Worm (Caenorhabditis elegans) whole organism, L4 larva: ENCODE measurements around the gene ugt-41.

ENCODE experiments used
- F26F4.8 ChIP-seq: fragments of 200-800 bp; sonication (Bioruptor generic); conservative IDR thresholded peaks from 2 replicates; pipeline ENCODE4 v1.3.6; 2022; ENCODE audit warnings: missing genetic modification characterization, missing compliant biosample characterization
- F49E8.2 ChIP-seq: sonication (generic microtip); optimal IDR thresholded peaks from 2 replicates; lab custom pipeline; 2016; ENCODE audit warnings: missing compliant biosample characterization, mild to moderate bottlenecking, missing genetic modification characterization, borderline replicate concordance
- R02D3.7 ChIP-seq: fragments of 150-350 bp; sonication (generic microtip); optimal IDR thresholded peaks from 3 replicates; lab custom pipeline; 2014; ENCODE audit warnings: missing biosample characterization, missing genetic modification characterization
- T20F7.1 ChIP-seq: fragments of 200-800 bp; sonication (Bioruptor generic); optimal IDR thresholded peaks from 2 replicates; lab custom pipeline; 2018; ENCODE audit warnings: mild to moderate bottlenecking, missing genetic modification characterization, missing compliant biosample characterization
- Y48G9A.11 ChIP-seq: fragments of 200-800 bp; sonication (Bioruptor generic); IDR thresholded peaks from 2 replicates; pipeline ENCODE4 v1.3.6; 2022; ENCODE audit warnings: missing genetic modification reagents, missing genetic modification characterization, missing compliant biosample characterization
- aha-1 ChIP-seq: fragments of 150-350 bp; peaks from one replicate; lab custom pipeline; 2014; ENCODE audit warnings: missing biosample characterization, missing genetic modification characterization
- ceh-28 ChIP-seq: fragments of 150-350 bp; optimal IDR thresholded peaks from 2 replicates; lab custom pipeline; 2014; ENCODE audit warnings: missing biosample characterization, missing genetic modification reagents, missing genetic modification characterization
- ceh-32 ChIP-seq: sonication (generic microtip); optimal IDR thresholded peaks from 2 replicates; lab custom pipeline; 2016; ENCODE audit warnings: mild to moderate bottlenecking, missing genetic modification characterization, missing compliant biosample characterization; ENCODE audit not compliant: poor library complexity
- ceh-82 ChIP-seq: sonication (generic microtip); optimal IDR thresholded peaks from 2 replicates; lab custom pipeline; 2017; ENCODE audit warnings: missing biosample characterization, missing genetic modification characterization
- cey-2 ChIP-seq: sonication (generic microtip); optimal IDR thresholded peaks from 3 replicates; lab custom pipeline; 2017; ENCODE audit warnings: missing genetic modification characterization, mild to moderate bottlenecking, missing compliant biosample characterization, antibody characterized with exemption, borderline replicate concordance; ENCODE audit not compliant: insufficient read depth
- ctbp-1 ChIP-seq: fragments of 200-800 bp; sonication (Bioruptor generic); IDR thresholded peaks from 2 replicates; pipeline ENCODE4 v1.3.6; 2022; ENCODE audit warnings: missing genetic modification reagents, missing genetic modification characterization, missing compliant biosample characterization
- daf-12 ChIP-seq: fragments of 150-350 bp; optimal IDR thresholded peaks from 2 replicates; lab custom pipeline; 2014; ENCODE audit warnings: missing biosample characterization, missing genetic modification reagents, missing genetic modification characterization
- daf-16 ChIP-seq, 3 experiments: sonication (generic microtip); optimal IDR thresholded peaks; 2 replicates each; lab custom pipeline; 2016 to 2017; ENCODE audit warnings: missing genetic modification characterization in 3 of 3, missing genetic modification reagents in 3 of 3, mild to moderate bottlenecking in 2 of 3, missing compliant biosample characterization in 2 of 3, missing biosample characterization in 1 of 3, moderate library complexity in 1 of 3
- daf-8 ChIP-seq: fragments of 200-800 bp; sonication (Bioruptor generic); IDR thresholded peaks from 2 replicates; pipeline ENCODE4 v1.3.6; 2022; ENCODE audit warnings: missing genetic modification characterization, missing compliant biosample characterization
- duxl-1 ChIP-seq: sonication (generic microtip); optimal IDR thresholded peaks from 2 replicates; lab custom pipeline; 2016; ENCODE audit warnings: mild to moderate bottlenecking, missing genetic modification characterization, moderate library complexity, missing compliant biosample characterization; ENCODE audit not compliant: poor library complexity
- fkh-10 ChIP-seq: fragments of 150-350 bp; optimal IDR thresholded peaks from 2 replicates; lab custom pipeline; 2014; ENCODE audit warnings: missing biosample characterization, missing genetic modification reagents, missing genetic modification characterization
- fos-1 ChIP-seq: fragments of 150-350 bp; optimal IDR thresholded peaks from 2 replicates; lab custom pipeline; 2014; ENCODE audit warnings: missing biosample characterization, missing genetic modification characterization
- gei-8 ChIP-seq: fragments of 200-800 bp; sonication (Bioruptor generic); optimal IDR thresholded peaks from 2 replicates; lab custom pipeline; 2018; ENCODE audit warnings: mild to moderate bottlenecking, missing genetic modification characterization, missing compliant biosample characterization
- hif-1 ChIP-seq, 2 experiments: sonication (generic microtip); optimal IDR thresholded peaks; 2 replicates each; lab custom pipeline; 2016 to 2017; ENCODE audit warnings: missing compliant biosample characterization in 2 of 2, missing genetic modification characterization in 2 of 2, missing genetic modification reagents in 2 of 2, missing genotype in 2 of 2, mild to moderate bottlenecking in 1 of 2
- hlh-11 ChIP-seq: fragments of 200-800 bp; sonication (Bioruptor generic); optimal IDR thresholded peaks from 2 replicates; lab custom pipeline; 2018; ENCODE audit warnings: mild to moderate bottlenecking, missing genetic modification characterization, missing compliant biosample characterization
- hlh-30 ChIP-seq: sonication (generic microtip); optimal IDR thresholded peaks from 2 replicates; lab custom pipeline; 2017; ENCODE audit warnings: antibody characterized with exemption, mild to moderate bottlenecking, missing genetic modification characterization, missing compliant biosample characterization; ENCODE audit not compliant: insufficient read depth
- hmg-1.1 ChIP-seq: fragments of 200-800 bp; sonication (Bioruptor generic); IDR thresholded peaks from 2 replicates; pipeline ENCODE4 v1.3.6; 2022; ENCODE audit warnings: missing genetic modification reagents, missing genetic modification characterization, missing compliant biosample characterization
- jun-1 ChIP-seq: fragments of 150-350 bp; optimal IDR thresholded peaks from 2 replicates; lab custom pipeline; 2014; ENCODE audit warnings: missing biosample characterization, missing genetic modification reagents, missing genetic modification characterization
- lim-7 ChIP-seq: fragments of 200-800 bp; sonication (Bioruptor generic); IDR thresholded peaks from 2 replicates; pipeline ENCODE4 v1.3.6; 2022; ENCODE audit warnings: missing genetic modification characterization, missing compliant biosample characterization
- lin-1 ChIP-seq: fragments of 200-800 bp; sonication (Bioruptor generic); IDR thresholded peaks from 2 replicates; pipeline ENCODE4 v1.3.6; 2022; ENCODE audit warnings: missing genetic modification reagents, missing genetic modification characterization, missing compliant biosample characterization
- lin-15B ChIP-seq: fragments of 150-350 bp; sonication (generic microtip); optimal IDR thresholded peaks from 3 replicates; lab custom pipeline; 2014; ENCODE audit warnings: missing biosample characterization, missing genetic modification characterization
- lir-3 ChIP-seq: sonication (generic microtip); optimal IDR thresholded peaks from 2 replicates; lab custom pipeline; 2016; ENCODE audit warnings: mild to moderate bottlenecking, missing genetic modification characterization, missing compliant biosample characterization
- mdl-1 ChIP-seq, 2 experiments: fragments of 150-350 bp in 1 of 2; sonication (generic microtip) in 1 of 2; optimal IDR thresholded peaks; 2 replicates each; lab custom pipeline; 2014 to 2017; ENCODE audit warnings: missing biosample characterization in 2 of 2, missing genetic modification characterization in 2 of 2
- mdt-29 ChIP-seq: fragments of 200-800 bp; sonication (Bioruptor generic); IDR thresholded peaks from 2 replicates; pipeline ENCODE4 v1.3.6; 2022; ENCODE audit warnings: missing genetic modification reagents, missing genetic modification characterization, missing compliant biosample characterization
- mep-1 ChIP-seq: fragments of 150-350 bp; sonication (generic microtip); optimal IDR thresholded peaks from 3 replicates; lab custom pipeline; 2014; ENCODE audit warnings: missing biosample characterization, missing genetic modification characterization
- mxl-3 ChIP-seq: fragments of 200-800 bp; sonication (Bioruptor generic); optimal IDR thresholded peaks from 2 replicates; lab custom pipeline; 2018; ENCODE audit warnings: mild to moderate bottlenecking, missing genetic modification characterization, missing compliant biosample characterization
- nhr-10 ChIP-seq: fragments of 150-350 bp; optimal IDR thresholded peaks from 2 replicates; lab custom pipeline; 2014; ENCODE audit warnings: missing biosample characterization, missing genetic modification characterization
- nhr-28 ChIP-seq: fragments of 150-350 bp; optimal IDR thresholded peaks from 2 replicates; lab custom pipeline; 2014; ENCODE audit warnings: missing biosample characterization, missing genetic modification characterization
- nhr-76 ChIP-seq: fragments of 150-350 bp; optimal IDR thresholded peaks from 2 replicates; lab custom pipeline; 2014; ENCODE audit warnings: missing biosample characterization, missing genetic modification characterization
- pha-4 ChIP-seq, 2 experiments: fragments of 150-350 bp in 1 of 2; fragments of 200-800 bp in 1 of 2; sonication (Bioruptor generic) in 1 of 2; IDR thresholded peaks in 1 of 2; optimal IDR thresholded peaks in 1 of 2; 2 replicates each; pipeline versions ENCODE4 v1.3.6 to Lab custom; 2014 to 2022; ENCODE audit warnings: missing genetic modification characterization in 2 of 2, missing genetic modification reagents in 2 of 2, missing biosample characterization in 1 of 2, missing compliant biosample characterization in 1 of 2
- php-3 ChIP-seq: fragments of 200-800 bp; sonication (Bioruptor generic); IDR thresholded peaks from 2 replicates; pipeline ENCODE4 v1.3.6; 2022; ENCODE audit warnings: missing genetic modification reagents, missing genetic modification characterization, missing compliant biosample characterization
- rbr-2 ChIP-seq: sonication (generic microtip); optimal IDR thresholded peaks from 2 replicates; lab custom pipeline; 2016; ENCODE audit warnings: missing genotype, missing genetic modification characterization, missing compliant biosample characterization
- saeg-2 ChIP-seq: fragments of 200-800 bp; sonication (Bioruptor generic); IDR thresholded peaks from 2 replicates; pipeline ENCODE4 v1.3.6; 2022; ENCODE audit warnings: missing genetic modification reagents, missing genetic modification characterization, missing compliant biosample characterization
- sdz-12 ChIP-seq: fragments of 200-800 bp; sonication (Bioruptor generic); optimal IDR thresholded peaks from 2 replicates; lab custom pipeline; 2018; ENCODE audit warnings: mild to moderate bottlenecking, missing genetic modification characterization, missing compliant biosample characterization
- set-16 ChIP-seq: fragments of 200-800 bp; sonication (Bioruptor generic); IDR thresholded peaks from 2 replicates; pipeline ENCODE4 v1.3.6; 2022; ENCODE audit warnings: missing genetic modification reagents, missing genetic modification characterization, missing compliant biosample characterization
- snpc-4 ChIP-seq: fragments of 150-350 bp; optimal IDR thresholded peaks from 2 replicates; lab custom pipeline; 2014; ENCODE audit warnings: missing biosample characterization, missing genetic modification characterization
- spr-1 ChIP-seq: sonication (generic microtip); optimal IDR thresholded peaks from 2 replicates; lab custom pipeline; 2016; ENCODE audit warnings: mild to moderate bottlenecking, missing genetic modification characterization, missing compliant biosample characterization
- tag-97 ChIP-seq: fragments of 200-800 bp; sonication (Bioruptor generic); IDR thresholded peaks from 2 replicates; pipeline ENCODE4 v1.3.6; 2022; ENCODE audit warnings: missing genetic modification characterization, missing compliant biosample characterization
- tra-1 ChIP-seq: fragments of 200-800 bp; sonication (Bioruptor generic); IDR thresholded peaks from 2 replicates; pipeline ENCODE4 v1.3.6; 2022; ENCODE audit warnings: missing genetic modification reagents, missing genetic modification characterization, missing compliant biosample characterization
- unc-62 ChIP-seq, 3 experiments: fragments of 150-350 bp in 1 of 3; sonication (generic microtip); optimal IDR thresholded peaks in 2 of 3; peaks in 1 of 3; 1 replicate in 1 of 3; 2 replicates in 2 of 3; lab custom pipeline; 2014 to 2017; ENCODE audit warnings: missing biosample characterization in 3 of 3, missing genetic modification characterization in 3 of 3, missing genetic modification reagents in 3 of 3, missing genotype in 1 of 3
- vab-7 ChIP-seq: fragments of 200-800 bp; sonication (Bioruptor generic); IDR thresholded peaks from 2 replicates; pipeline ENCODE4 v1.3.6; 2022; ENCODE audit warnings: missing genetic modification reagents, missing genetic modification characterization, missing compliant biosample characterization
- zag-1 ChIP-seq: fragments of 150-350 bp; optimal IDR thresholded peaks from 2 replicates; lab custom pipeline; 2014; ENCODE audit warnings: missing biosample characterization, missing genetic modification characterization
- zfp-2 ChIP-seq: sonication (generic microtip); optimal IDR thresholded peaks from 2 replicates; lab custom pipeline; 2016; ENCODE audit warnings: mild to moderate bottlenecking, missing genetic modification characterization, missing compliant biosample characterization
- zip-2 ChIP-seq: fragments of 150-350 bp; optimal IDR thresholded peaks from 2 replicates; lab custom pipeline; 2014; ENCODE audit warnings: missing biosample characterization, missing genetic modification characterization
- ztf-11 ChIP-seq: fragments of 150-350 bp; optimal IDR thresholded peaks from 2 replicates; lab custom pipeline; 2014; ENCODE audit warnings: missing biosample characterization, missing genetic modification characterization

The ugt-41 gene

ce11 chrV:7198403-7198802 is 35.0 kb upstream of the ugt-41 start (continued):
- TF ChIP-seq tra-1 (GFP tag; lab: Robert Waterston, UW) (no peak), sdz-12 (GFP tag; lab: Kevin White, UChicago) (peak; percentile 5), lir-3 (no peak), tag-97 (no peak), zip-2 (no peak), daf-12 (tag; lab: Kevin White, UChicago) (no peak), snpc-4 (no peak), set-16 (GFP tag; lab: Robert Waterston, UW) (no peak), zag-1 (tag; lab: Kevin White, UChicago) (no peak), vab-7 (GFP tag; lab: Robert Waterston, UW) (no peak), lin-1 (GFP tag; lab: Robert Waterston, UW) (0 out of 2 replicates have a peak, but pooled peaks have one; percentile 28), duxl-1 (tag; lab: Kevin White, UChicago) (peak; percentile 57), unc-62 (GFP tag; optimal IDR thresholded peaks at IDR 0.05 in 1 of 2; lab: Kevin White, UChicago) (peak in 1 of 2 experiments; percentile 72), unc-62 (tag; optimal IDR thresholded peaks at IDR 0.05; lab: Kevin White, UChicago) (no peak), gei-8 (GFP tag; lab: Kevin White, UChicago) (peak; percentile 23), ctbp-1 (GFP tag; lab: Robert Waterston, UW) (no peak), hlh-11 (peak; percentile 71), R02D3.7 (tag; lab: Kevin White, UChicago) (no peak), daf-8 (GFP tag; lab: Robert Waterston, UW) (no peak), daf-16 (GFP tag; optimal IDR thresholded peaks at IDR 0.05; lab: Kevin White, UChicago) (peak in 1 of 2 experiments; percentile 38), daf-16 (tag; optimal IDR thresholded peaks at IDR 0.05; lab: Kevin White, UChicago) (peak; percentile 46), ceh-82 (tag; lab: Kevin White, UChicago) (no peak), ceh-32 (tag; lab: Kevin White, UChicago) (no peak), fos-1 (tag; lab: Kevin White, UChicago) (no peak), saeg-2 (GFP tag; lab: Robert Waterston, UW) (no peak), F49E8.2 (tag; lab: Kevin White, UChicago) (no peak), pha-4 (GFP tag; IDR thresholded peaks at IDR 0.05; lab: Robert Waterston, UW) (no peak; the same call in 1 of the 2 replicates), pha-4 (tag; optimal IDR thresholded peaks at IDR 0.05; lab: Kevin White, UChicago) (no peak), fkh-10 (GFP tag; lab: Kevin White, UChicago) (no peak), zfp-2 (tag; lab: Kevin White, UChicago) (no peak), mdl-1 (tag; optimal IDR thresholded peaks at IDR 0.05; lab: Kevin White, UChicago) (peak in 1 of 2 experiments; percentile 21), mxl-3 (GFP tag; lab: Kevin White, UChicago) (no peak), Y48G9A.11 (peak; percentile 48), cey-2 (tag; lab: Kevin White, UChicago) (no peak), hmg-1.1 (GFP tag; lab: Robert Waterston, UW) (0 out of 2 replicates have a peak, but pooled peaks have one; percentile 15), php-3 (GFP tag; lab: Robert Waterston, UW) (peak; percentile 58), lin-15B (tag; lab: Kevin White, UChicago) (no peak), mep-1 (tag; lab: Kevin White, UChicago) (peak; percentile 61), nhr-28 (tag; lab: Kevin White, UChicago) (peak; percentile 86), nhr-10 (no peak), lim-7 (GFP tag; lab: Robert Waterston, UW) (no peak), ceh-28 (tag; lab: Kevin White, UChicago) (no peak), spr-1 (tag; lab: Kevin White, UChicago) (no peak), rbr-2 (tag; lab: Kevin White, UChicago) (no peak), F26F4.8 (GFP tag; lab: Robert Waterston, UW) (no peak), mdt-29 (GFP tag; lab: Robert Waterston, UW) (no peak), T20F7.1 (GFP tag; lab: Kevin White, UChicago) (peak; percentile 41), ztf-11 (tag; lab: Kevin White, UChicago) (no peak), hif-1 (tag; optimal IDR thresholded peaks at IDR 0.05; lab: Kevin White, UChicago) (no peak), nhr-76 (tag; lab: Kevin White, UChicago) (no peak), jun-1 (tag; lab: Kevin White, UChicago) (no peak), aha-1 (peak; percentile 66), hlh-30 (tag; lab: Kevin White, UChicago) (peak; percentile 27)
